Worm (Caenorhabditis elegans) whole organism, L1 larva: ENCODE measurements around the gene clp-2.

Source experiments
- C04F5.9 ChIP-seq: sonication (generic microtip); optimal IDR thresholded peaks from 2 replicates; lab custom pipeline; 2016; ENCODE audit warnings: missing genetic modification characterization, missing compliant biosample characterization
- C34B4.2 ChIP-seq: sonication (generic microtip); optimal IDR thresholded peaks from 2 replicates; lab custom pipeline; 2017; ENCODE audit warnings: mild to moderate bottlenecking, missing genetic modification characterization, missing compliant biosample characterization
- F16B12.6 ChIP-seq: fragments of 150-350 bp; optimal IDR thresholded peaks from 2 replicates; lab custom pipeline; 2014; ENCODE audit warnings: missing biosample characterization, missing genetic modification characterization
- aly-2 ChIP-seq: fragments of 150-350 bp; optimal IDR thresholded peaks from 2 replicates; lab custom pipeline; 2014; ENCODE audit warnings: missing biosample characterization, missing genetic modification characterization
- blmp-1 ChIP-seq: fragments of 150-350 bp; optimal IDR thresholded peaks from 2 replicates; lab custom pipeline; 2014; ENCODE audit warnings: missing biosample characterization, missing genetic modification characterization
- ceh-8 ChIP-seq: fragments of 200-800 bp; sonication (Bioruptor generic); optimal IDR thresholded peaks from 2 replicates; lab custom pipeline; 2018; ENCODE audit warnings: mild to moderate bottlenecking, missing genetic modification characterization, moderate library complexity, missing compliant biosample characterization
- ceh-88 ChIP-seq: fragments of 200-800 bp; sonication (Bioruptor generic); IDR thresholded peaks from 2 replicates; pipeline ENCODE4 v1.3.6; 2022; ENCODE audit warnings: missing genetic modification characterization, missing compliant biosample characterization
- efl-1 ChIP-seq, 4 experiments: fragments of 150-350 bp; optimal IDR thresholded peaks in 3 of 4; peaks in 1 of 4; 1 replicate in 1 of 4; 2 replicates in 3 of 4; lab custom pipeline; 2014; ENCODE audit warnings: missing biosample characterization in 2 of 4, missing genetic modification characterization in 2 of 4, missing genetic modification reagents in 2 of 4
- ets-5 ChIP-seq: fragments of 200-800 bp; sonication (Bioruptor generic); IDR thresholded peaks from 2 replicates; pipeline ENCODE4 v1.3.6; 2022; ENCODE audit warnings: missing genetic modification characterization, missing compliant biosample characterization
- fkh-10 ChIP-seq: sonication (generic microtip); optimal IDR thresholded peaks from 2 replicates; lab custom pipeline; 2017; ENCODE audit warnings: missing biosample characterization, missing genetic modification reagents, missing genetic modification characterization
- grh-1 ChIP-seq: fragments of 200-800 bp; sonication (Bioruptor generic); IDR thresholded peaks from 2 replicates; pipeline ENCODE4 v1.3.6; 2022; ENCODE audit warnings: missing genetic modification reagents, missing genetic modification characterization, missing compliant biosample characterization
- hlh-17 ChIP-seq: fragments of 200-800 bp; sonication (Bioruptor generic); optimal IDR thresholded peaks from 2 replicates; lab custom pipeline; 2018; ENCODE audit warnings: missing genetic modification characterization, mild to moderate bottlenecking, missing compliant biosample characterization, moderate library complexity, borderline replicate concordance
- hlh-4 ChIP-seq: sonication (generic microtip); optimal IDR thresholded peaks from 2 replicates; lab custom pipeline; 2016; ENCODE audit warnings: mild to moderate bottlenecking, missing genetic modification characterization, missing compliant biosample characterization
- hpl-2 ChIP-seq: fragments of 150-350 bp; optimal IDR thresholded peaks from 2 replicates; lab custom pipeline; 2014; ENCODE audit warnings: missing biosample characterization, missing genetic modification reagents, missing genetic modification characterization
- irx-1 ChIP-seq: sonication (generic microtip); optimal IDR thresholded peaks from 2 replicates; lab custom pipeline; 2016; ENCODE audit warnings: missing genetic modification characterization, missing compliant biosample characterization
- isw-1 ChIP-seq: fragments of 200-800 bp; sonication (Bioruptor generic); IDR thresholded peaks from 2 replicates; pipeline ENCODE4 v1.3.6; 2022; ENCODE audit warnings: missing genetic modification characterization, missing compliant biosample characterization
- lin-14 ChIP-seq: fragments of 200-800 bp; sonication (Bioruptor generic); optimal IDR thresholded peaks from 2 replicates; lab custom pipeline; 2018; ENCODE audit warnings: mild to moderate bottlenecking, missing genetic modification characterization, moderate library complexity, missing compliant biosample characterization
- lin-15B ChIP-seq: fragments of 150-350 bp; sonication (generic microtip); optimal IDR thresholded peaks from 3 replicates; lab custom pipeline; 2014; ENCODE audit warnings: missing biosample characterization, missing genetic modification characterization
- lin-39 ChIP-seq: fragments of 150-350 bp; optimal IDR thresholded peaks from 2 replicates; lab custom pipeline; 2014; ENCODE audit warnings: missing biosample characterization, missing genetic modification reagents, missing genetic modification characterization
- lsy-2 ChIP-seq, 2 experiments: fragments of 150-350 bp; optimal IDR thresholded peaks; 2 replicates each; lab custom pipeline; 2014; ENCODE audit warnings: missing biosample characterization in 2 of 2, missing genetic modification characterization in 2 of 2
- mab-9 ChIP-seq: fragments of 200-800 bp; sonication (Bioruptor generic); IDR thresholded peaks from 2 replicates; pipeline ENCODE4 v1.3.6; 2022; ENCODE audit warnings: missing genetic modification reagents, missing genetic modification characterization, missing compliant biosample characterization
- mdl-1 ChIP-seq, 2 experiments: fragments of 150-350 bp; optimal IDR thresholded peaks; 2 replicates each; lab custom pipeline; 2014 to 2017; ENCODE audit warnings: missing biosample characterization in 2 of 2, missing genetic modification characterization in 2 of 2, inconsistent platforms in 1 of 2
- mef-2 ChIP-seq: fragments of 150-350 bp; optimal IDR thresholded peaks from 2 replicates; lab custom pipeline; 2014; ENCODE audit warnings: missing biosample characterization, missing genetic modification characterization
- nhr-11 ChIP-seq: fragments of 150-350 bp; optimal IDR thresholded peaks from 2 replicates; lab custom pipeline; 2014; ENCODE audit warnings: missing biosample characterization, missing genetic modification characterization
- nhr-19 ChIP-seq: fragments of 200-800 bp; sonication (Bioruptor generic); conservative IDR thresholded peaks from 2 replicates; pipeline ENCODE4 v1.3.6; 2022; ENCODE audit warnings: missing genetic modification characterization, missing compliant biosample characterization
- nhr-76 ChIP-seq: sonication (generic microtip); optimal IDR thresholded peaks from 2 replicates; lab custom pipeline; 2017; ENCODE audit warnings: missing biosample characterization, missing genetic modification characterization
- nhr-84 ChIP-seq: sonication (generic microtip); optimal IDR thresholded peaks from 2 replicates; lab custom pipeline; 2017; ENCODE audit warnings: missing biosample characterization, missing genetic modification characterization
- nhr-90 ChIP-seq: sonication (generic microtip); optimal IDR thresholded peaks from 2 replicates; lab custom pipeline; 2016; ENCODE audit warnings: mild to moderate bottlenecking, missing genetic modification characterization, missing compliant biosample characterization; ENCODE audit not compliant: poor library complexity
- pqm-1 ChIP-seq: sonication (generic microtip); optimal IDR thresholded peaks from 3 replicates; lab custom pipeline; 2017; ENCODE audit warnings: missing biosample characterization, missing genetic modification characterization
- snpc-4 ChIP-seq: fragments of 150-350 bp; optimal IDR thresholded peaks from 2 replicates; lab custom pipeline; 2014; ENCODE audit warnings: missing biosample characterization, missing genetic modification characterization
- swsn-7 ChIP-seq: sonication (generic microtip); optimal IDR thresholded peaks from 2 replicates; lab custom pipeline; 2016; ENCODE audit warnings: missing genetic modification characterization, missing compliant biosample characterization
- tbx-2 ChIP-seq: sonication (generic microtip); optimal IDR thresholded peaks from 2 replicates; lab custom pipeline; 2016; ENCODE audit warnings: missing genetic modification characterization, missing compliant biosample characterization
- unc-130 ChIP-seq: fragments of 150-350 bp; optimal IDR thresholded peaks from 2 replicates; lab custom pipeline; 2017; ENCODE audit warnings: missing biosample characterization, missing genetic modification characterization, inconsistent platforms
- unc-30 ChIP-seq: sonication (generic microtip); optimal IDR thresholded peaks from 2 replicates; lab custom pipeline; 2017; ENCODE audit warnings: missing biosample characterization, missing genetic modification characterization
- xbp-1 ChIP-seq: sonication (generic microtip); optimal IDR thresholded peaks from 2 replicates; lab custom pipeline; 2016; ENCODE audit warnings: missing genetic modification characterization, missing compliant biosample characterization
- zip-4 ChIP-seq: fragments of 200-800 bp; sonication (Bioruptor generic); optimal IDR thresholded peaks from 2 replicates; lab custom pipeline; 2018; ENCODE audit warnings: mild to moderate bottlenecking, missing genetic modification characterization, moderate library complexity, missing compliant biosample characterization

clp-2 gene

DNA sequence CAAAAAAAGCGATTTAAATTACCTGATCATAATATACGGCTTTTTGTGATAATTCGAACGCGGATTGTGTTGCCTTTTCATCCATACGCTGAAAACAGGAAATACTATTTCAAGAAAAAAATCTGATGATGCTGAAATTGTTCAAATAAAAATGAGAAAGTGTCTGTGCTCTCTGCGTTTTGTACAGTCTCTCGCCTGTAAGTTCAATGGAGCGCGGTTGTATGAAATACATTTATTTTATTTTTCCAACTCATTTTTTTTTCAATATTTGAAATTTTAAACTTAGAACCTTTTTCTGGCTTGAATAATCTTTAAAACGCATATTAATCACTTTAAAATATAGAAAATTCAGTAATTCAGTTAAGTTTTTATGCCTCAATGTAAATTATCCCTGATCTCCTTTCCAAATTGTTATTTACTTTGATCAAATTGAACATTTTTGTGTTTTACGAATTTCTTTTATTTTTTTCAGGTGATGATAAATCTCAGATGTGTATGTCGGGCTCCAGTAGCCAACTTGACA lies at the start of gene clp-2, which contains the start of gene mrpl-16 (continued):
- TF ChIP-seq lin-39 (tag; lab: Kevin White, UChicago): no peak
- TF ChIP-seq nhr-84 (tag; lab: Kevin White, UChicago): no peak
- no peak for TF ChIP-seq ceh-8 (GFP tag; lab: Kevin White, UChicago)
- TF ChIP-seq fkh-10: no peak
- no peak for TF ChIP-seq ets-5 (GFP tag; lab: Robert Waterston, UW)
- no peak for TF ChIP-seq mef-2
- TF ChIP-seq snpc-4 (tag; lab: Kevin White, UChicago): no peak
- TF ChIP-seq hlh-4 (tag; lab: Kevin White, UChicago): no peak
- TF ChIP-seq lsy-2 (tag; optimal IDR thresholded peaks at IDR 0.05; lab: Kevin White, UChicago): peak; percentile 54 to 74
- no peak for TF ChIP-seq nhr-11
- no peak for TF ChIP-seq nhr-90 (tag; lab: Kevin White, UChicago)
- TF ChIP-seq unc-130 (tag; lab: Kevin White, UChicago): no peak
- TF ChIP-seq hlh-17: no peak
- TF ChIP-seq F16B12.6: peak; percentile 1
- peak; percentile 24 for TF ChIP-seq swsn-7
- no peak for TF ChIP-seq aly-2 (tag; lab: Kevin White, UChicago)
- TF ChIP-seq zip-4 (GFP tag; lab: Kevin White, UChicago): no peak
- no peak for TF ChIP-seq nhr-76 (tag; lab: Kevin White, UChicago)
- TF ChIP-seq irx-1: peak; percentile 4
- TF ChIP-seq C34B4.2 (tag; lab: Kevin White, UChicago): no peak
- no peak for TF ChIP-seq mdl-1 (tag; optimal IDR thresholded peaks at IDR 0.05; lab: Kevin White, UChicago)
- no peak for TF ChIP-seq unc-30 (tag; lab: Kevin White, UChicago)
- TF ChIP-seq xbp-1 (tag; lab: Kevin White, UChicago): no peak
- no peak for TF ChIP-seq ceh-88 (GFP tag; lab: Robert Waterston, UW)
- TF ChIP-seq tbx-2 (tag; lab: Kevin White, UChicago): no peak
- TF ChIP-seq blmp-1 (tag; lab: Kevin White, UChicago): no peak
- TF ChIP-seq grh-1: no peak
- TF ChIP-seq hpl-2 (GFP tag; lab: Kevin White, UChicago): no peak
- no peak for TF ChIP-seq pqm-1
- no peak for TF ChIP-seq lin-15B (tag; lab: Kevin White, UChicago)
- no peak for TF ChIP-seq isw-1 (GFP tag; lab: Robert Waterston, UW)
- no peak for TF ChIP-seq lin-14 (GFP tag; lab: Kevin White, UChicago)

DNA sequence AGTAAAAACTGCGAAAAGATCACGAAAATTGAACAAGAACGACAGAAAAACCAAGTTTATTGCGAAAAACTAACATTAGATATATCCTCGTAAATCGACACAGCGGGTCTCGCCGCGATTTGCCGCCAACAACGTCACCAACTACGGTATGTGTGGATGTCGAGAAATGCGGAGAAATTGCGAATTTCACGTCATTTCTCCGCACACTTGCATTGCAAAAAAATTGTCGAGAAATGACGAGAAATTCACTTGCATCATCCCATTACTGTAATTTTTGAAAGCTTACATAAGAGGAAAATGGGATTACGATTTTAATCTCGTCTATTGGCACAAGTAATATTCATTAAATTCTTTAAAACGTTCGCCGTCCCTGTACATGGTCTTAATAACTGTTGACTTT lies 48.7 kb upstream of the clp-2 start:
- TF ChIP-seq lsy-2 (tag; optimal IDR thresholded peaks at IDR 0.05; lab: Kevin White, UChicago) (peak in 1 of 2 experiments; percentile 23), isw-1 (GFP tag; lab: Robert Waterston, UW) (peak; percentile 59), grh-1 (0 out of 2 replicates have a peak, but pooled peaks have one; percentile 29), mab-9 (GFP tag; lab: Robert Waterston, UW) (0 out of 2 replicates have a peak, but pooled peaks have one; percentile 34), C04F5.9 (tag; lab: Kevin White, UChicago) (peak; percentile 95), nhr-19 (GFP tag; lab: Robert Waterston, UW) (peak; percentile 64)

ce11 chrIII:4748666-4749065 lies 44.8 kb upstream of the clp-2 start:
- TF ChIP-seq lin-14 (GFP tag; lab: Kevin White, UChicago) (no peak), efl-1 (optimal IDR thresholded peaks at IDR 0.05; lab: Kevin White, UChicago) (no peak), efl-1 (GFP tag; optimal IDR thresholded peaks at IDR 0.05 in 1 of 2; lab: Kevin White, UChicago) (peak in 1 of 2 experiments; percentile 10)

- no peak for TF ChIP-seq efl-1 (optimal IDR thresholded peaks at IDR 0.05; lab: Kevin White, UChicago)
- peak in 1 of 2 experiments; percentile 66 for TF ChIP-seq efl-1 (GFP tag; optimal IDR thresholded peaks at IDR 0.05 in 1 of 2; lab: Kevin White, UChicago)
- no peak for TF ChIP-seq fkh-10
Observed at ce11 chrIII:4748109-4748508, 44.3 kb upstream of the clp-2 start, which contains the start of gene col-89. TSS of gene col-89 (plus strand) at chrIII:4748127.
